Worm (Caenorhabditis elegans) whole organism, late embryonic: ENCODE data around the gene T10D4.11.

Experiments
- C08G9.2 ChIP-seq: sonication (generic microtip); optimal IDR thresholded peaks from 2 replicates; lab custom pipeline; 2016; ENCODE audit warnings: mild to moderate bottlenecking, missing genetic modification characterization, moderate library complexity, missing compliant biosample characterization
- ahr-1 ChIP-seq: sonication (generic microtip); optimal IDR thresholded peaks from 2 replicates; lab custom pipeline; 2016; ENCODE audit warnings: missing genetic modification characterization, missing compliant biosample characterization
- ceh-19 ChIP-seq: fragments of 200-800 bp; sonication (Bioruptor generic); optimal IDR thresholded peaks from 2 replicates; lab custom pipeline; 2018; ENCODE audit warnings: mild to moderate bottlenecking, missing genetic modification characterization, missing compliant biosample characterization
- dmd-4 ChIP-seq: sonication (generic microtip); optimal IDR thresholded peaks from 2 replicates; lab custom pipeline; 2016; ENCODE audit warnings: borderline replicate concordance, missing genetic modification characterization, missing compliant biosample characterization
- elt-2 ChIP-seq: sonication (generic microtip); optimal IDR thresholded peaks from 2 replicates; lab custom pipeline; 2016; ENCODE audit warnings: missing genetic modification reagents, missing genetic modification characterization, missing compliant biosample characterization
- fax-1 ChIP-seq: sonication (generic microtip); optimal IDR thresholded peaks from 2 replicates; lab custom pipeline; 2016; ENCODE audit warnings: missing genotype, missing genetic modification characterization, missing compliant biosample characterization
- hlh-13 ChIP-seq: fragments of 200-800 bp; sonication (Bioruptor generic); optimal IDR thresholded peaks from 2 replicates; lab custom pipeline; 2018; ENCODE audit warnings: mild to moderate bottlenecking, missing genetic modification characterization, missing compliant biosample characterization
- mec-3 ChIP-seq: sonication (generic microtip); optimal IDR thresholded peaks from 2 replicates; lab custom pipeline; 2016; ENCODE audit warnings: borderline replicate concordance, missing genetic modification characterization, missing compliant biosample characterization
- pax-1 ChIP-seq: fragments of 150-350 bp; optimal IDR thresholded peaks from 2 replicates; lab custom pipeline; 2014; ENCODE audit warnings: missing biosample characterization, missing genetic modification characterization
- pha-4 ChIP-seq: fragments of 150-350 bp; optimal IDR thresholded peaks from 2 replicates; lab custom pipeline; 2018; ENCODE audit warnings: missing biosample characterization, missing genetic modification reagents, missing genetic modification characterization
- sox-2 ChIP-seq: fragments of 200-800 bp; sonication (Bioruptor generic); IDR thresholded peaks from 2 replicates; pipeline ENCODE4 v1.3.6; 2022; ENCODE audit warnings: missing genetic modification reagents, missing genetic modification characterization, missing compliant biosample characterization
- sox-4 ChIP-seq: sonication (generic microtip); optimal IDR thresholded peaks from 2 replicates; lab custom pipeline; 2017; ENCODE audit warnings: mild to moderate bottlenecking, missing genetic modification characterization, inconsistent platforms, missing compliant biosample characterization
- tbx-7 ChIP-seq: sonication (generic microtip); optimal IDR thresholded peaks from 2 replicates; lab custom pipeline; 2016; ENCODE audit warnings: missing genotype, missing genetic modification characterization, missing compliant biosample characterization
- ztf-16 ChIP-seq: sonication (generic microtip); optimal IDR thresholded peaks from 2 replicates; lab custom pipeline; 2017; ENCODE audit warnings: missing genetic modification characterization, missing compliant biosample characterization

- no peak for TF ChIP-seq hlh-13 (GFP tag; lab: Kevin White, UChicago)
- TF ChIP-seq ztf-16 (tag; lab: Kevin White, UChicago) = no peak
- TF ChIP-seq sox-4 (tag; lab: Kevin White, UChicago) = no peak
- TF ChIP-seq elt-2 (tag; lab: Kevin White, UChicago) = no peak
- no peak for TF ChIP-seq ahr-1 (tag; lab: Kevin White, UChicago)
- no peak for TF ChIP-seq mec-3 (tag; lab: Kevin White, UChicago)
- TF ChIP-seq C08G9.2 (tag; lab: Kevin White, UChicago) = no peak
- TF ChIP-seq sox-2 (GFP tag; lab: Robert Waterston, UW) = no peak
- no peak for TF ChIP-seq dmd-4 (tag; lab: Kevin White, UChicago)
- TF ChIP-seq pha-4 (tag; lab: Kevin White, UChicago) = no peak
- TF ChIP-seq fax-1 = no peak
- no peak for TF ChIP-seq ceh-19 (GFP tag; lab: Kevin White, UChicago)
- no peak for TF ChIP-seq tbx-7 (tag; lab: Kevin White, UChicago)
- no peak for TF ChIP-seq pax-1 (tag; lab: Kevin White, UChicago)
Measured at ce11 chrII:3198998-3199397, 49.6 kb upstream of the T10D4.11 start, which contains the start of gene sri-51.
